Fruit fly (Drosophila melanogaster): ENCODE measurements around the gene CG4995.

CG4995 gene

dm6 chr2L:10306518-10307260 lies 15.6 kb upstream of the CG4995 start, which contains the start of the genes CG5390 and CG4968 (continued):
- peak; percentile 85 for TF ChIP-seq CG15269 (tag; optimal IDR thresholded peaks at IDR 0.05)
- TF ChIP-seq ro (GFP tag; IDR thresholded peaks at IDR 0.05), result no peak
- peak; percentile 57 for TF ChIP-seq Vsx1 (GFP tag; optimal IDR thresholded peaks at IDR 0.05)
- peak; percentile 70 for TF ChIP-seq CG4328 (GFP tag; optimal IDR thresholded peaks at IDR 0.05)
- peak; percentile 72 for TF ChIP-seq sug (tag; optimal IDR thresholded peaks at IDR 0.05)
- no peak for TF ChIP-seq CG6175 (GFP tag; IDR thresholded peaks at IDR 0.05)
- TF ChIP-seq ftz-f1 (GFP tag; optimal IDR thresholded peaks at IDR 0.05), result peak; percentile 6
- TF ChIP-seq z (GFP tag; IDR thresholded peaks at IDR 0.05), result peak; percentile 63; the same call in 1 of the 3 replicates
- peak; percentile 68 for TF ChIP-seq CG17385 (GFP tag; optimal IDR thresholded peaks at IDR 0.05)
- TF ChIP-seq pzg (GFP tag; optimal IDR thresholded peaks at IDR 0.05), result peak; percentile 69
- TF ChIP-seq CG32767 (GFP tag; IDR thresholded peaks at IDR 0.05), result 0 out of 2 replicates have a peak, but pooled peaks have one; percentile 52
- peak; percentile 75; the same call in 1 of the 2 replicates for TF ChIP-seq Atf6 (GFP tag; IDR thresholded peaks at IDR 0.05)
- no peak for TF ChIP-seq Abd-B (GFP tag; optimal IDR thresholded peaks at IDR 0.05)
- TF ChIP-seq Hmr (GFP tag; optimal IDR thresholded peaks at IDR 0.05), result peak; percentile 85
- peak; percentile 82 for TF ChIP-seq row (GFP tag; IDR thresholded peaks at IDR 0.05)
- no peak for TF ChIP-seq slp2 (GFP tag; optimal IDR thresholded peaks at IDR 0.05)
- TF ChIP-seq corto (GFP tag; optimal IDR thresholded peaks at IDR 0.05), result peak; percentile 79
- TF ChIP-seq CG14441 (GFP tag; IDR thresholded peaks at IDR 0.05), result peak; percentile 28; the same call in 1 of the 2 replicates
- peak; percentile 35; the same call in 2 of the 3 replicates for TF ChIP-seq knrl (GFP tag; IDR thresholded peaks at IDR 0.05; ENCODE audit: partially characterized antibody)
- peak; percentile 73 for TF ChIP-seq CG30403 (GFP tag; optimal IDR thresholded peaks at IDR 0.05)
- TF ChIP-seq HLH54F (GFP tag; optimal IDR thresholded peaks at IDR 0.05), result peak; percentile 6
- peak; percentile 48; the same call in 1 of the 3 replicates for TF ChIP-seq HLH4C (GFP tag; IDR thresholded peaks at IDR 0.05; ENCODE audit: partially characterized antibody)
- TF ChIP-seq gcm2 (GFP tag; optimal IDR thresholded peaks at IDR 0.05), result peak; percentile 20
- 0 out of 2 replicates have a peak, but pooled peaks have one; percentile 17 for TF ChIP-seq ssp (GFP tag; IDR thresholded peaks at IDR 0.05)
- TF ChIP-seq Pdp1 (GFP tag; optimal IDR thresholded peaks at IDR 0.05), result peak in 1 of 2 experiments; percentile 42
- TF ChIP-seq nerfin-2 (GFP tag; IDR thresholded peaks at IDR 0.05; ENCODE audit: partially characterized antibody), result no peak
- TF ChIP-seq CG10267 (tag; optimal IDR thresholded peaks at IDR 0.05), result peak; percentile 75
- TF ChIP-seq Dref (GFP tag; IDR thresholded peaks at IDR 0.05), result peak; percentile 86
- peak; percentile 32 for TF ChIP-seq CG33557 (GFP tag; optimal IDR thresholded peaks at IDR 0.05)
- TF ChIP-seq CG2120 (GFP tag; optimal IDR thresholded peaks at IDR 0.05), result peak; percentile 75
- TF ChIP-seq lmd (GFP tag; IDR thresholded peaks at IDR 0.05), result peak; percentile 66
- TF ChIP-seq Poxn (GFP tag; IDR thresholded peaks at IDR 0.05), result no peak
- TF ChIP-seq CG14014 (GFP tag; IDR thresholded peaks at IDR 0.05), result peak; percentile 73; the same call in 1 of the 2 replicates
- TF ChIP-seq CG18011 (GFP tag; optimal IDR thresholded peaks at IDR 0.05), result peak; percentile 19
- peak; percentile 40 for TF ChIP-seq HLHmδ (GFP tag; optimal IDR thresholded peaks at IDR 0.05)
- TF ChIP-seq slou (GFP tag; optimal IDR thresholded peaks at IDR 0.05), result peak; percentile 55
- TF ChIP-seq CG7963 (GFP tag; IDR thresholded peaks at IDR 0.05; ENCODE audit: partially characterized antibody), result 0 out of 3 replicates have a peak, but pooled peaks have one; percentile 17
- TF ChIP-seq psq (GFP tag; optimal IDR thresholded peaks at IDR 0.05), result peak; percentile 30
- TF ChIP-seq CG12391 (tag; optimal IDR thresholded peaks at IDR 0.05), result peak; percentile 85
- no peak for TF ChIP-seq CG30431 (GFP tag; optimal IDR thresholded peaks at IDR 0.05)
- peak; percentile 4 for TF ChIP-seq Myb (GFP tag; optimal IDR thresholded peaks at IDR 0.05)
- TF ChIP-seq CG17328 (GFP tag; IDR thresholded peaks at IDR 0.05), result peak; percentile 69
- peak; percentile 50 for TF ChIP-seq CG11723 (GFP tag; optimal IDR thresholded peaks at IDR 0.05)
- peak; percentile 78 for TF ChIP-seq Nf-YC (tag; optimal IDR thresholded peaks at IDR 0.05)
- TF ChIP-seq ken (GFP tag; IDR thresholded peaks at IDR 0.05), result 0 out of 3 replicates have a peak, but pooled peaks have one; percentile 54
- TF ChIP-seq CG34224 (GFP tag; IDR thresholded peaks at IDR 0.05; ENCODE audit: partially characterized antibody), result peak; percentile 51; the same call in 2 of the 3 replicates
- TF ChIP-seq CG11247 (GFP tag; IDR thresholded peaks at IDR 0.05), result 0 out of 2 replicates have a peak, but pooled peaks have one; percentile 34
- peak; percentile 88 for TF ChIP-seq lbe (GFP tag; optimal IDR thresholded peaks at IDR 0.05)
